Worm (Caenorhabditis elegans) whole organism, early embryonic: ENCODE results near the gene C04C11.25.

Experiments used
- B0310.2 ChIP-seq: sonication (generic microtip); optimal IDR thresholded peaks from 2 replicates; lab custom pipeline; 2016; ENCODE audit warnings: mild to moderate bottlenecking, missing genetic modification characterization, missing compliant biosample characterization
- F13C5.2 ChIP-seq: sonication (generic microtip); optimal IDR thresholded peaks from 2 replicates; lab custom pipeline; 2017; ENCODE audit warnings: mild to moderate bottlenecking, missing genetic modification characterization, inconsistent platforms, missing compliant biosample characterization
- aly-1 ChIP-seq: sonication (generic microtip); optimal IDR thresholded peaks from 2 replicates; lab custom pipeline; 2016; ENCODE audit warnings: missing genetic modification characterization, missing compliant biosample characterization
- ama-1 ChIP-seq: fragments of 150-350 bp; optimal IDR thresholded peaks from 2 replicates; lab custom pipeline; 2014
- ceh-13 ChIP-seq: fragments of 200-800 bp; sonication (Bioruptor generic); optimal IDR thresholded peaks from 2 replicates; lab custom pipeline; 2018; ENCODE audit warnings: mild to moderate bottlenecking, missing genetic modification characterization, missing compliant biosample characterization
- ceh-36 ChIP-seq: sonication (generic microtip); optimal IDR thresholded peaks from 2 replicates; lab custom pipeline; 2016; ENCODE audit warnings: missing genetic modification characterization, inconsistent platforms, missing compliant biosample characterization
- ets-7 ChIP-seq: sonication (generic microtip); optimal IDR thresholded peaks from 2 replicates; lab custom pipeline; 2016; ENCODE audit warnings: missing genotype, missing genetic modification characterization, missing compliant biosample characterization
- flt-1 ChIP-seq: fragments of 200-800 bp; sonication (Bioruptor generic); IDR thresholded peaks from 2 replicates; pipeline ENCODE4 v1.3.6; 2022; ENCODE audit warnings: missing genetic modification characterization, missing compliant biosample characterization
- hmbx-1 ChIP-seq: sonication (generic microtip); optimal IDR thresholded peaks from 2 replicates; lab custom pipeline; 2016; ENCODE audit warnings: mild to moderate bottlenecking, missing genetic modification characterization, missing compliant biosample characterization
- hmg-4 ChIP-seq: fragments of 200-800 bp; sonication (Bioruptor generic); optimal IDR thresholded peaks from 2 replicates; lab custom pipeline; 2018; ENCODE audit warnings: mild to moderate bottlenecking, missing genetic modification characterization, missing compliant biosample characterization
- hnd-1 ChIP-seq: sonication (generic microtip); optimal IDR thresholded peaks from 2 replicates; lab custom pipeline; 2016; ENCODE audit warnings: missing genetic modification characterization, missing compliant biosample characterization
- pes-1 ChIP-seq: fragments of 200-800 bp; sonication (Bioruptor generic); IDR thresholded peaks from 2 replicates; pipeline ENCODE4 v1.3.6; 2022; ENCODE audit warnings: missing genetic modification reagents, missing genetic modification characterization, missing compliant biosample characterization
- scrt-1 ChIP-seq: fragments of 200-800 bp; sonication (Bioruptor generic); IDR thresholded peaks from 2 replicates; pipeline ENCODE4 v1.3.6; 2022; ENCODE audit warnings: missing genetic modification characterization, missing compliant biosample characterization
- sea-1 ChIP-seq: fragments of 200-800 bp; sonication (Bioruptor generic); conservative IDR thresholded peaks from 2 replicates; pipeline ENCODE4 v1.3.6; 2022; ENCODE audit warnings: missing genetic modification characterization, missing compliant biosample characterization
- tbx-11 ChIP-seq: fragments of 200-800 bp; sonication (Bioruptor generic); IDR thresholded peaks from 2 replicates; pipeline ENCODE4 v1.3.6; 2022; ENCODE audit warnings: missing genetic modification characterization, missing compliant biosample characterization
- tbx-37 ChIP-seq: fragments of 200-800 bp; sonication (Bioruptor generic); conservative IDR thresholded peaks from 2 replicates; pipeline ENCODE4 v1.3.6; 2022; ENCODE audit warnings: missing genetic modification reagents, missing genetic modification characterization, missing compliant biosample characterization
- tra-4 ChIP-seq: sonication (generic microtip); optimal IDR thresholded peaks from 2 replicates; lab custom pipeline; 2017; ENCODE audit warnings: missing genetic modification characterization, missing compliant biosample characterization

C04C11.25 gene

ce11 chrX:14015366-14015765 lies at the start of gene C04C11.25:
Gene C04C11.25, minus strand, starts transcription at chrX:14015466.
- no peak for TF ChIP-seq flt-1 (GFP tag; lab: Robert Waterston, UW)

ce11 chrX:14063830-14064229 lies 48.6 kb upstream of the C04C11.25 start:
- TF ChIP-seq tbx-37 (GFP tag; lab: Robert Waterston, UW), result peak; percentile 94
- TF ChIP-seq ceh-36 (tag; lab: Kevin White, UChicago), result peak; percentile 96
- peak; percentile 95 for TF ChIP-seq tbx-11 (GFP tag; lab: Robert Waterston, UW)
- peak; percentile 90 for TF ChIP-seq ceh-13 (GFP tag; lab: Kevin White, UChicago)
- TF ChIP-seq pes-1, result peak; percentile 97
- TF ChIP-seq tra-4, result peak; percentile 92
- peak; percentile 98 for TF ChIP-seq scrt-1 (GFP tag; lab: Robert Waterston, UW)
- TF ChIP-seq B0310.2, result peak; percentile 95
- TF ChIP-seq sea-1 (GFP tag; lab: Robert Waterston, UW), result peak; percentile 98
- peak; percentile 89 for TF ChIP-seq ets-7 (tag; lab: Kevin White, UChicago)
- peak; percentile 95 for TF ChIP-seq hmg-4
- peak; percentile 91 for TF ChIP-seq aly-1
- peak; percentile 98 for TF ChIP-seq F13C5.2 (tag; lab: Kevin White, UChicago)
- peak; percentile 91 for TF ChIP-seq hmbx-1 (tag; lab: Kevin White, UChicago)
- peak; percentile 93 for TF ChIP-seq hnd-1
- no peak for TF ChIP-seq ama-1 (lab: Kevin White, UChicago)
- TF ChIP-seq flt-1 (GFP tag; lab: Robert Waterston, UW), result peak; percentile 99

ce11 chrX:14062771-14063170 lies 47.5 kb upstream of the C04C11.25 start:
- TF ChIP-seq flt-1 (GFP tag; lab: Robert Waterston, UW) (no peak), hmbx-1 (tag; lab: Kevin White, UChicago) (no peak), tra-4 (no peak), B0310.2 (no peak), hmg-4 (no peak), pes-1 (no peak), tbx-37 (GFP tag; lab: Robert Waterston, UW) (no peak), aly-1 (no peak), sea-1 (GFP tag; lab: Robert Waterston, UW) (no peak), ets-7 (tag; lab: Kevin White, UChicago) (no peak), ceh-36 (tag; lab: Kevin White, UChicago) (no peak), tbx-11 (GFP tag; lab: Robert Waterston, UW) (no peak), F13C5.2 (tag; lab: Kevin White, UChicago) (no peak), ceh-13 (GFP tag; lab: Kevin White, UChicago) (no peak), hnd-1 (no peak)

- TF ChIP-seq ets-7 (tag; lab: Kevin White, UChicago), result no peak
- no peak for TF ChIP-seq ceh-36 (tag; lab: Kevin White, UChicago)
- no peak for TF ChIP-seq tra-4
- no peak for TF ChIP-seq hmbx-1 (tag; lab: Kevin White, UChicago)
- TF ChIP-seq sea-1 (GFP tag; lab: Robert Waterston, UW), result no peak
- no peak for TF ChIP-seq flt-1 (GFP tag; lab: Robert Waterston, UW)
- no peak for TF ChIP-seq pes-1
- TF ChIP-seq tbx-11 (GFP tag; lab: Robert Waterston, UW), result no peak
- no peak for TF ChIP-seq ama-1 (lab: Kevin White, UChicago)
- no peak for TF ChIP-seq hnd-1
Observed at ce11 chrX:14056527-14056926, 41.3 kb upstream of the C04C11.25 start.

- TF ChIP-seq sea-1 (GFP tag; lab: Robert Waterston, UW) (no peak), flt-1 (GFP tag; lab: Robert Waterston, UW) (no peak), scrt-1 (GFP tag; lab: Robert Waterston, UW) (no peak), aly-1 (no peak), tbx-11 (GFP tag; lab: Robert Waterston, UW) (no peak), ceh-13 (GFP tag; lab: Kevin White, UChicago) (no peak), hmg-4 (no peak), hmbx-1 (tag; lab: Kevin White, UChicago) (no peak), pes-1 (no peak), ceh-36 (tag; lab: Kevin White, UChicago) (no peak), ama-1 (lab: Kevin White, UChicago) (no peak), B0310.2 (no peak), tra-4 (no peak), hnd-1 (no peak), F13C5.2 (tag; lab: Kevin White, UChicago) (no peak), ets-7 (tag; lab: Kevin White, UChicago) (no peak), tbx-37 (GFP tag; lab: Robert Waterston, UW) (no peak)
Observed at ce11 chrX:14055715-14056114, 40.4 kb upstream of the C04C11.25 start.

- TF ChIP-seq scrt-1 (GFP tag; lab: Robert Waterston, UW) (no peak), hmg-4 (no peak), pes-1 (0 out of 2 replicates have a peak, but pooled peaks have one; percentile 26), ets-7 (tag; lab: Kevin White, UChicago) (no peak), tbx-37 (GFP tag; lab: Robert Waterston, UW) (no peak), B0310.2 (no peak)
Observed at ce11 chrX:14054799-14055198, 39.5 kb upstream of the C04C11.25 start.

ce11 chrX:14053754-14054153 lies 38.5 kb upstream of the C04C11.25 start:
- TF ChIP-seq flt-1 (GFP tag; lab: Robert Waterston, UW) (no peak), F13C5.2 (tag; lab: Kevin White, UChicago) (no peak), hmg-4 (no peak), tbx-37 (GFP tag; lab: Robert Waterston, UW) (no peak), scrt-1 (GFP tag; lab: Robert Waterston, UW) (no peak), ceh-36 (tag; lab: Kevin White, UChicago) (no peak), hnd-1 (no peak), tbx-11 (GFP tag; lab: Robert Waterston, UW) (no peak), ceh-13 (GFP tag; lab: Kevin White, UChicago) (no peak), ama-1 (lab: Kevin White, UChicago) (no peak)

- TF ChIP-seq ama-1 (lab: Kevin White, UChicago) (no peak), aly-1 (no peak), flt-1 (GFP tag; lab: Robert Waterston, UW) (no peak), F13C5.2 (tag; lab: Kevin White, UChicago) (no peak), tra-4 (no peak), hmg-4 (no peak), ceh-36 (tag; lab: Kevin White, UChicago) (no peak), hnd-1 (no peak), scrt-1 (GFP tag; lab: Robert Waterston, UW) (no peak), B0310.2 (no peak), ets-7 (tag; lab: Kevin White, UChicago) (no peak), pes-1 (no peak), tbx-37 (GFP tag; lab: Robert Waterston, UW) (no peak), ceh-13 (GFP tag; lab: Kevin White, UChicago) (no peak), tbx-11 (GFP tag; lab: Robert Waterston, UW) (no peak), hmbx-1 (tag; lab: Kevin White, UChicago) (no peak), sea-1 (GFP tag; lab: Robert Waterston, UW) (no peak)
Observed at ce11 chrX:14049235-14049634, 34.0 kb upstream of the C04C11.25 start, which contains the start of gene dyc-1. Gene dyc-1, plus strand, starts transcription at chrX:14049535.
